Worm (Caenorhabditis elegans): Measurements from ENCODE around the gene faxc-2.
A peak's percentile ranks its signal among the peaks of the same experiment; 100 is the strongest.

faxc-2 gene

DNA sequence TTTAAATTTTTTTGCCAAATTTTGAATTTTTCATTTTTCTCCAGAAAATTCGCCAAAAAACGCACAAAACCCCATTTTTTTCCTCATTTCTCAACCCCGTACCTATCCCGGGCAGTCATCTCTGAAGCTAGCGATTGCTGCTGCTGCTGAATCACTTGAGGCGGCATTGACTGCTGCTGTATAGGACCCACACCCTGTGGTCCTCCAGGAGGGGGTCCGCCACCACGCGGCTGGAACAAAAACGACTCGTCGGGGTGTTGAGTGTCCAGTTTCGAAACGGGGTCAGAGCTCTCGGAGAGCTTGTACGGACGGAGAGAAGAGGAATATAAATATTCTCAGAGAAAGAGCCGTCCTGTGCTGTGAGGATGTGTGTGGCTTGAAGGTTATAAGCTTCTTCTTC is 21.3 kb downstream of the faxc-2 start, which contains the start of gene sam-10:
Gene sam-10 (minus strand): TSS at position 167 of the 400 bp plus-strand sequence.
- TF ChIP-seq klf-2 (GFP tag; conservative IDR thresholded peaks at IDR 0.05): no peak
- TF ChIP-seq flt-1 (GFP tag; IDR thresholded peaks at IDR 0.05): no peak
- TF ChIP-seq cog-1 (tag; optimal IDR thresholded peaks at IDR 0.05): no peak
- no peak for TF ChIP-seq tab-1 (GFP tag; IDR thresholded peaks at IDR 0.05)
- TF ChIP-seq med-1 (GFP tag; optimal IDR thresholded peaks at IDR 0.05; ENCODE audit: insufficient read depth): no peak
- no peak for TF ChIP-seq ref-1 (GFP tag; conservative IDR thresholded peaks at IDR 0.05)

DNA sequence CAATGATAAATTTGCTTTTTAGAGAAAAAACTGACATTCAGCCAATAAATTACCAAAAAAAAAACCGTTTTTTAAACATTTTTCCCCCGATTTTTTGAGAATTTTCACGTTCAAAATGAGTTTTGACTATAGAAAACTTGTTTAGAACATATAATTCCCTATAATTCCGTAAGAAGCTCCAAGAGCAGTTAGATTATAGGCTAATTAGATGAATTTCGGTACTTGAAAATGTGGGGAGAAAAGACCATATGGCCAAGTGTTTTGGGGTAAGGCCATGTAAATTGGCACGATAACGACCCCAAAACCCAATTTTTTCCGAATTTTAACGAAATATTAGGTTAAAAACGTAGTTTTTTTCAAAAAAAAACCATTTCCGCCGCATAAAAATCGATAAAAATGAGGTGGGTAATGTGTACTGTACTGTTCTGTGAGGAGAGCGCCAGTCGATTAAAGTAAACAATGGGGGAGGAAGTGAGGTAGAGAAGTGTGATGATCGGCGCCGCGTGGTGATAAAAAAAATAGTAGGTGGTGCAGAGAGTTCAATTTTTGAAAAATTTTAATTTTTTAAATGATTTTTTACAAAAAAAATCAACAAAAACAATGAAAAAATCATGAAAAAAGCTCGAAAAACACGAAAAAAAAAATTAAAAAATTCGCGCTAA is 24.1 kb downstream of the faxc-2 start:
- no peak for TF ChIP-seq ztf-23 (GFP tag; IDR thresholded peaks at IDR 0.05)
- TF ChIP-seq T22C8.4 (GFP tag; IDR thresholded peaks at IDR 0.05): no peak
- no peak for TF ChIP-seq klf-2 (GFP tag; conservative IDR thresholded peaks at IDR 0.05)
- TF ChIP-seq cog-1 (tag; optimal IDR thresholded peaks at IDR 0.05): no peak
- TF ChIP-seq med-1 (GFP tag; optimal IDR thresholded peaks at IDR 0.05; ENCODE audit: insufficient read depth): no peak
- no peak for TF ChIP-seq ztf-29 (GFP tag; IDR thresholded peaks at IDR 0.05)
- no peak for TF ChIP-seq tab-1 (GFP tag; IDR thresholded peaks at IDR 0.05)
- TF ChIP-seq flt-1 (GFP tag; IDR thresholded peaks at IDR 0.05): no peak
- TF ChIP-seq ref-1 (GFP tag; conservative IDR thresholded peaks at IDR 0.05): no peak

DNA sequence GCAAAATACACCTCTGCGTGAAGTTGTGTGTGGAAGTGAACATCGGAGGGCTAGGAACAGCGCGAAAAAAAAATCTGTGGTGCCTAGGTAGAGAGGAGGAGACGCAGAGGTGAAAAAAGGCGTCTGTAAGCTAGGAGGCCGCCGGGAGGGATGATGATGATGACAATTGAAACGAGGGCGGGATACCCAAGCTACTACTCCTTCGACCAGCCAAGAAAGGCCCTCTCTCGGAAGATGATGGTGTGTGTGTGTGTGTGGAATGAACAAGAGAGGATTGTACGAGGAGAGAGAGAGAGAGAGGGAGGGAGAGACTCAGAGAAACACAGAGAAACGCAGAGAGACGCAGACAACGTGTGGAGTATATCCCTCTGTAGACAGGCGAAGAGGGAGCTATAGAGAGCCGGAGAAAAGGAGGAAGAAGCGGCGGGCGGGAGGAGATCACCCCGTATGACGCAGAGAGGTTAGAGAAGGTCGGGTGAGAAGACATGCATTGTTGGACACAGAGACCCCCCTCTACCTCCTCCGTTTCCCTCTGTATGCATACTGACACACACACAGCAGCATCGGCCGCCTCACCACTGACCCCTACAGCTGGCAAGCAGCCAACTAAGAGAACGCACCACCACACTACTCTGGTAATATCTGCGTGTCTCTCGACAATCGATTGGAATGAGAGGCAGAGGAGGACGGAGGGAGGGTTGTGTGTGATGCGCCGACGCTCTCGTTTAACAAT is 26.0 kb downstream of the faxc-2 start:
- TF ChIP-seq tab-1 (GFP tag; IDR thresholded peaks at IDR 0.05) (peak; percentile 34; the same call in 1 of the 2 replicates), flt-1 (GFP tag; IDR thresholded peaks at IDR 0.05) (no peak; the same call in none of the 2 replicates), T22C8.4 (GFP tag; IDR thresholded peaks at IDR 0.05) (peak; percentile 96), ztf-23 (GFP tag; IDR thresholded peaks at IDR 0.05) (no peak), ztf-29 (GFP tag; IDR thresholded peaks at IDR 0.05) (peak; percentile 61), cog-1 (tag; optimal IDR thresholded peaks at IDR 0.05) (peak; percentile 94), med-1 (GFP tag; optimal IDR thresholded peaks at IDR 0.05; ENCODE audit: insufficient read depth) (no peak), ref-1 (GFP tag; conservative IDR thresholded peaks at IDR 0.05) (0 out of 2 replicates have a peak, but pooled peaks have one; percentile 20), klf-2 (GFP tag; conservative IDR thresholded peaks at IDR 0.05) (no peak)

DNA sequence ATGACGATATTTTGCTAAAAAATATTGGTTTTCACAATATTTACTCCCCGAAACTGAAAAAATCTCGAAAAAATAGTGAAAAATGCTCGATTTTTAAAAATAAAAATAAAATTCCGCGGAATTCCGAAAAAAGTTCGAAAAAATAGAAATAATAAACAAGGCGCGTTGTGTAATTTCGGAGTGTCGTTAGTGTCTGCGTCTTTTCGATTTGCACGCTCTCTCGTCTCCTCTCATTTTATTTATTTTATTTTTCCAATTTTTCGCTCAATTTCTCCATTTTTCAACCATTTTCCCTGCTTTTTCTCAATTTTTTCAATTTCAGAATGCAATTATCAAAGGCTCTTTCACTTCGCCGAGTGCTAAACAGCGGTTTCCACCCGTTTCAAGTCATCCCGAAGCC is 28.9 kb downstream of the faxc-2 start, which contains the start of gene mrpl-20:
Gene mrpl-20 (plus strand): TSS at position 323 of the 400 bp plus-strand sequence.
- TF ChIP-seq ztf-23 (GFP tag; IDR thresholded peaks at IDR 0.05) (no peak), tab-1 (GFP tag; IDR thresholded peaks at IDR 0.05) (no peak), ref-1 (GFP tag; conservative IDR thresholded peaks at IDR 0.05) (no peak), ztf-29 (GFP tag; IDR thresholded peaks at IDR 0.05) (no peak), med-1 (GFP tag; optimal IDR thresholded peaks at IDR 0.05; ENCODE audit: insufficient read depth) (no peak), klf-2 (GFP tag; conservative IDR thresholded peaks at IDR 0.05) (no peak), flt-1 (GFP tag; IDR thresholded peaks at IDR 0.05) (no peak), cog-1 (tag; optimal IDR thresholded peaks at IDR 0.05) (no peak), T22C8.4 (GFP tag; IDR thresholded peaks at IDR 0.05) (no peak)

DNA sequence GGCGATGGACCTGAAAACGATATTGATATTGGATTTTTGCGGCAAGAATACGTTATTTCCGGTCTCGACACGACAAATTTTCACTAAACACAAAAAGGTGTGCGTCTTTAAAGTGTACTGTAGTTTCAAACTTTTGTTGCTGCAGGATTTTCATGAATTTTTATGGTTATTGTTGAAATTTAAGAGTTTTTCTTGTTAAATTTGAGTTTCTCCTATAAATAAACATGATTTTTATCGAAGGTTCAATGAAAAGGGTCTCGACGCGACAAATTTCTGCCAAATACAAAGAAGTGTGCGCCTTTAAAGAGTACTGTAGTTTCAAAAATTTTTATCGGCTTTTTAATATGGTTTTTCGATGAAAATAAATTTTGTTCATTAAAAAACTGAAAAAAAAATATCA is 30.9 kb downstream of the faxc-2 start:
- TF ChIP-seq flt-1 (GFP tag; IDR thresholded peaks at IDR 0.05) (no peak), cog-1 (tag; optimal IDR thresholded peaks at IDR 0.05) (no peak), ztf-23 (GFP tag; IDR thresholded peaks at IDR 0.05) (no peak), med-1 (GFP tag; optimal IDR thresholded peaks at IDR 0.05; ENCODE audit: insufficient read depth) (no peak), klf-2 (GFP tag; conservative IDR thresholded peaks at IDR 0.05) (no peak), ref-1 (GFP tag; conservative IDR thresholded peaks at IDR 0.05) (no peak), tab-1 (GFP tag; IDR thresholded peaks at IDR 0.05) (no peak), T22C8.4 (GFP tag; IDR thresholded peaks at IDR 0.05) (no peak), ztf-29 (GFP tag; IDR thresholded peaks at IDR 0.05) (no peak)

DNA sequence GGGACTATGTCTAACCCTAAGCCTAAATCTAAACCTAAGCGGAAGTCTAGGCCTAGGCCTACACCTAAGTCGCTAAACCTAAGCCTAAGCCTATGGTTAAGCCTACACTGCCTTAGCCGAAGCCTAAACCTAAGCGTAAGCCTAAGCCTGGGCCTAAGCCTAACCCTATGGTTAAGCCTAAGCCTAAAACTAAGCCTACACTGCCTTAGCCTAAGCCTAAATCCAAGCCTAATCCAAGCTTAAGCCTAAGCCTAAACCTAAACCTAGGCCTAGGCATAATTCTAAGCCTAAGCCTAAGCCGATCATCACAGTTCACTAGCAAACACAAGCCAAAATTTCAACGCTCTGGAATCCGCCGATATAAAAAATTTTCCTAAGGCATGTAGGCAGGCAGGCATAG is 32.2 kb downstream of the faxc-2 start:
- TF ChIP-seq ztf-23 (GFP tag; IDR thresholded peaks at IDR 0.05): no peak

DNA sequence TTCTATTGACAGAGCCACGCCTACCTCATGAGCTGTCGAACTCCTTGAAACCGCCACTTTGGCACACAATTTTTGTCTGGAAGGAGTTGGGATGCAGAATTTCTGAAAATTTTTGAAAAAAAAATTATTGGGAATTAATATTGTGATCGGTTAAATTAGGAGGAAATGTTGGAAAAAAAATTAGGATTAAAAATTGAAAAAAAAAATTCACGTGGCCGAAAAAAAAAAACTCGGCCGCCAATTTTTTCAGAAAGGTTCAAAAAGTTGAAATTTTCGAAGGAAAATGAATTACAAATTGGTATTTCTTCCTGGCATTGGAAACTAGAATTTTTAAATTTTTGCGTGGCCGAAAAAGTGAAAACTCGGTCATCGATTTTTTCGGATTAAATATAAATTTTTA is 47.0 kb downstream of the faxc-2 start, which contains the start of gene dmsr-3:
Gene dmsr-3 (minus strand): TSS at position 101 of the 400 bp plus-strand sequence.
- no peak for TF ChIP-seq med-1 (GFP tag; optimal IDR thresholded peaks at IDR 0.05; ENCODE audit: insufficient read depth)
- no peak for TF ChIP-seq ztf-23 (GFP tag; IDR thresholded peaks at IDR 0.05)
- TF ChIP-seq T22C8.4 (GFP tag; IDR thresholded peaks at IDR 0.05): no peak
- no peak for TF ChIP-seq ref-1 (GFP tag; conservative IDR thresholded peaks at IDR 0.05)
- no peak for TF ChIP-seq flt-1 (GFP tag; IDR thresholded peaks at IDR 0.05)
- TF ChIP-seq klf-2 (GFP tag; conservative IDR thresholded peaks at IDR 0.05): no peak
- TF ChIP-seq cog-1 (tag; optimal IDR thresholded peaks at IDR 0.05): no peak
- no peak for TF ChIP-seq ztf-29 (GFP tag; IDR thresholded peaks at IDR 0.05)
- TF ChIP-seq tab-1 (GFP tag; IDR thresholded peaks at IDR 0.05): no peak
